Worm (Caenorhabditis elegans) whole organism, L2 larva: ENCODE results near the gene C04G6.11.

Experiments used
- ceh-16 ChIP-seq: fragments of 150-350 bp; optimal IDR thresholded peaks from 2 replicates; lab custom pipeline; 2014; ENCODE audit warnings: missing biosample characterization, missing genetic modification characterization
- elt-3 ChIP-seq: sonication (generic microtip); optimal IDR thresholded peaks from 2 replicates; lab custom pipeline; 2017; ENCODE audit warnings: missing biosample characterization, missing genetic modification characterization
- lin-39 ChIP-seq: fragments of 150-350 bp; optimal IDR thresholded peaks from 2 replicates; lab custom pipeline; 2014; ENCODE audit warnings: missing biosample characterization, missing genetic modification reagents, missing genetic modification characterization
- lsy-2 ChIP-seq, 2 experiments: fragments of 150-350 bp in 1 of 2; sonication (generic microtip) in 1 of 2; optimal IDR thresholded peaks; 2 replicates each; lab custom pipeline; 2014 to 2017; ENCODE audit warnings: missing biosample characterization in 2 of 2, missing genetic modification characterization in 2 of 2
- mdl-1 ChIP-seq, 2 experiments: fragments of 150-350 bp in 1 of 2; sonication (generic microtip) in 1 of 2; optimal IDR thresholded peaks; 2 replicates each; lab custom pipeline; 2017; ENCODE audit warnings: missing biosample characterization in 2 of 2, missing genetic modification characterization in 2 of 2
- nhr-23 ChIP-seq: fragments of 150-350 bp; optimal IDR thresholded peaks from 2 replicates; lab custom pipeline; 2014; ENCODE audit warnings: missing biosample characterization, missing genetic modification reagents, missing genetic modification characterization
- nhr-237 ChIP-seq: fragments of 150-350 bp; optimal IDR thresholded peaks from 2 replicates; lab custom pipeline; 2014; ENCODE audit warnings: missing biosample characterization, missing genetic modification characterization
- snpc-4 ChIP-seq: fragments of 150-350 bp; optimal IDR thresholded peaks from 2 replicates; lab custom pipeline; 2014; ENCODE audit warnings: missing biosample characterization, missing genetic modification characterization
- unc-62 ChIP-seq: fragments of 150-350 bp; optimal IDR thresholded peaks from 2 replicates; lab custom pipeline; 2014; ENCODE audit warnings: missing biosample characterization, missing genetic modification reagents, missing genetic modification characterization

ce11 chrII:5093945-5094344 is 9.7 kb downstream of the C04G6.11 start, which contains the start of gene C04G6.13:
- TF ChIP-seq unc-62 (GFP tag; lab: Kevin White, UChicago) (no peak), nhr-23 (tag; lab: Kevin White, UChicago) (no peak), mdl-1 (tag; optimal IDR thresholded peaks at IDR 0.05; lab: Kevin White, UChicago) (no peak), elt-3 (tag; lab: Kevin White, UChicago) (no peak), nhr-237 (no peak), lin-39 (tag; lab: Kevin White, UChicago) (no peak), lsy-2 (tag; optimal IDR thresholded peaks at IDR 0.05; lab: Kevin White, UChicago) (no peak), ceh-16 (tag; lab: Kevin White, UChicago) (no peak), snpc-4 (tag; lab: Kevin White, UChicago) (no peak)
